Worm (Caenorhabditis elegans) whole organism, L4/young adult: ENCODE results near the gene fln-1.

Experiments
- W03F9.2 ChIP-seq: fragments of 150-350 bp; optimal IDR thresholded peaks from 2 replicates; lab custom pipeline; 2014; ENCODE audit warnings: missing biosample characterization, missing genetic modification characterization
- dao-5 ChIP-seq: sonication (generic microtip); optimal IDR thresholded peaks from 2 replicates; lab custom pipeline; 2016; ENCODE audit warnings: missing genotype, missing genetic modification characterization, moderate library complexity, missing compliant biosample characterization
- him-1 ChIP-seq: sonication (generic microtip); optimal IDR thresholded peaks from 2 replicates; lab custom pipeline; 2016; ENCODE audit warnings: missing genotype, missing genetic modification reagents, missing genetic modification characterization, missing compliant biosample characterization

DNA sequence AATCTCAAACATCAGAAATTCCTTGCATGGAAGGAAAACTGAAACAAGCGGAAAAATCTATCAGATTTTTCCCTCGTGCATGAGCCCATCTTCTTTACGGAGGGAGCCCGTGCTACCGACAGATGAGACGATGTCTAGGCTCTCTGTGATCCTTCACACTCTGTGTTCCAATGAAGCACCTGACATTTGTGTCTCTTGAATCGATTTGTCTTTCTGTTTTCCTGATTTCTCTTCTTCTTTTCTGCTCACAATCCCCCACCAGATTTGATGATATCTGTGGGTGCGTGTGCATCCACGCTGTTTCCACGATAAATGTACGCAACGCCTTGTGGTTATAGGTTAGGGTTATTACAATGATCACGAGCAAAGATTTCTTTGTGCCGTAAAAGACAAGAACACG lies 3.0 kb upstream of the fln-1 start:
- TF ChIP-seq dao-5 (no peak), him-1 (no peak), W03F9.2 (no peak)
